Worm (Caenorhabditis elegans): ENCODE data around the gene C50F4.4.

DNA sequence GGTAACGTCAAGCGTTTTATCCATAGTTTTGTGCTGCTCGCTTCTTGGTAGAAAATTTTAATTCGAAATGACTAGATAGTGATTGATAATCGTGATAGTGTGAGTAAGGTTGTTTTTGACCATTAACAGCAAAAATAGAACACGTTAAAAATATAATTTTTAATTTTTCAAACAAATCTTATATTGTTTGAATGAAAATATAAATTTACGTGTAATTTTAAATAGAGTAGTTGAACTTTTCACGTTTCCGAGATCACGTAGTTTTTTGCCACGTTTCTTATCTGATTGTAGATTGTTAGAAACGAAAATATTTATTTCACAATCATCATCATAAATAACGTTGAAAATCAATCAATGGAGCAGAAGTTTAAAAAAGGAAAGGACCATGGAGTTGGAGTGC lies 5.1 kb upstream of the C50F4.4 start, which contains the start of the genes C50F4.10 and pfk-1.2:
- TF ChIP-seq snpc-4 (tag; optimal IDR thresholded peaks at IDR 0.05): no peak
- TF ChIP-seq aly-2 (tag; optimal IDR thresholded peaks at IDR 0.05): no peak
- TF ChIP-seq ama-1 (optimal IDR thresholded peaks at IDR 0.05): no peak
- TF ChIP-seq eor-1 (tag; optimal IDR thresholded peaks at IDR 0.05): no peak
- TF ChIP-seq fkh-10 (GFP tag; optimal IDR thresholded peaks at IDR 0.05): no peak
- TF ChIP-seq nhr-11 (tag; optimal IDR thresholded peaks at IDR 0.05): no peak
- TF ChIP-seq elt-1 (tag; optimal IDR thresholded peaks at IDR 0.05): no peak
- TF ChIP-seq unc-62 (GFP tag; optimal IDR thresholded peaks at IDR 0.05): no peak
- TF ChIP-seq hmg-11 (tag; optimal IDR thresholded peaks at IDR 0.05): no peak
